Worm (Caenorhabditis elegans) whole organism, L3 larva: Measurements from ENCODE around the gene glb-16.

Experiments used
- R02D3.7 ChIP-seq: fragments of 150-350 bp; optimal IDR thresholded peaks from 2 replicates; lab custom pipeline; 2014; ENCODE audit warnings: missing biosample characterization, missing genetic modification characterization
- ZK546.5 ChIP-seq: sonication (generic microtip); optimal IDR thresholded peaks from 2 replicates; lab custom pipeline; 2017; ENCODE audit warnings: missing biosample characterization, missing genetic modification characterization
- aly-2 ChIP-seq: fragments of 150-350 bp; optimal IDR thresholded peaks from 2 replicates; lab custom pipeline; 2014; ENCODE audit warnings: missing biosample characterization, missing genetic modification characterization
- ama-1 ChIP-seq: fragments of 150-350 bp; optimal IDR thresholded peaks from 2 replicates; lab custom pipeline; 2018
- ceh-16 ChIP-seq: sonication (generic microtip); optimal IDR thresholded peaks from 2 replicates; lab custom pipeline; 2017; ENCODE audit warnings: missing biosample characterization, missing genetic modification characterization
- ceh-28 ChIP-seq: fragments of 150-350 bp; optimal IDR thresholded peaks from 2 replicates; lab custom pipeline; 2014; ENCODE audit warnings: missing biosample characterization, missing genetic modification reagents, missing genetic modification characterization
- ceh-82 ChIP-seq: fragments of 150-350 bp; optimal IDR thresholded peaks from 2 replicates; lab custom pipeline; 2014; ENCODE audit warnings: missing biosample characterization, missing genetic modification characterization
- ceh-9 ChIP-seq: sonication (generic microtip); optimal IDR thresholded peaks from 2 replicates; lab custom pipeline; 2018; ENCODE audit warnings: missing biosample characterization, missing genetic modification characterization
- daf-12 ChIP-seq: fragments of 150-350 bp; optimal IDR thresholded peaks from 2 replicates; lab custom pipeline; 2014; ENCODE audit warnings: missing biosample characterization, missing genetic modification reagents, missing genetic modification characterization
- egl-27 ChIP-seq: sonication (generic microtip); optimal IDR thresholded peaks from 4 replicates; lab custom pipeline; 2017; ENCODE audit warnings: missing biosample characterization, missing genetic modification reagents, missing genetic modification characterization
- egl-5 ChIP-seq: fragments of 150-350 bp; optimal IDR thresholded peaks from 2 replicates; lab custom pipeline; 2017; ENCODE audit warnings: missing biosample characterization, missing genetic modification reagents, missing genetic modification characterization, inconsistent platforms
- elt-1 ChIP-seq: fragments of 150-350 bp; optimal IDR thresholded peaks from 2 replicates; lab custom pipeline; 2014; ENCODE audit warnings: missing biosample characterization, missing genetic modification characterization
- elt-2 ChIP-seq: sonication (generic microtip); optimal IDR thresholded peaks from 2 replicates; lab custom pipeline; 2016; ENCODE audit warnings: missing genetic modification reagents, mild to moderate bottlenecking, missing genetic modification characterization, missing compliant biosample characterization
- elt-3 ChIP-seq, 3 experiments: fragments of 150-350 bp in 1 of 3; sonication (generic microtip) in 2 of 3; optimal IDR thresholded peaks; 2 replicates in 2 of 3; 4 replicates in 1 of 3; lab custom pipeline; 2014 to 2017; ENCODE audit warnings: missing biosample characterization in 3 of 3, missing genetic modification characterization in 3 of 3
- eor-1 ChIP-seq, 2 experiments: fragments of 150-350 bp; optimal IDR thresholded peaks; 2 replicates each; lab custom pipeline; 2014 to 2018; ENCODE audit warnings: missing biosample characterization in 2 of 2, missing genetic modification characterization in 2 of 2
- fkh-10 ChIP-seq: sonication (generic microtip); optimal IDR thresholded peaks from 2 replicates; lab custom pipeline; 2017; ENCODE audit warnings: missing biosample characterization, missing genetic modification reagents, missing genetic modification characterization
- fkh-2 ChIP-seq: fragments of 150-350 bp; optimal IDR thresholded peaks from 2 replicates; lab custom pipeline; 2014; ENCODE audit warnings: missing biosample characterization, missing genetic modification reagents, missing genetic modification characterization
- fos-1 ChIP-seq: fragments of 150-350 bp; optimal IDR thresholded peaks from 2 replicates; lab custom pipeline; 2014; ENCODE audit warnings: missing biosample characterization, missing genetic modification characterization
- hmg-11 ChIP-seq: sonication (generic microtip); optimal IDR thresholded peaks from 2 replicates; lab custom pipeline; 2016; ENCODE audit warnings: missing genetic modification characterization, missing compliant biosample characterization
- jun-1 ChIP-seq: fragments of 150-350 bp; optimal IDR thresholded peaks from 2 replicates; lab custom pipeline; 2014; ENCODE audit warnings: missing biosample characterization, missing genetic modification reagents, missing genetic modification characterization
- lin-15B ChIP-seq: fragments of 150-350 bp; optimal IDR thresholded peaks from 2 replicates; lab custom pipeline; 2014; ENCODE audit warnings: missing biosample characterization, missing genetic modification characterization
- lin-39 ChIP-seq: fragments of 150-350 bp; optimal IDR thresholded peaks from 2 replicates; lab custom pipeline; 2018; ENCODE audit warnings: missing biosample characterization, missing genetic modification reagents, missing genetic modification characterization
- lsy-12 ChIP-seq: sonication (generic microtip); optimal IDR thresholded peaks from 2 replicates; lab custom pipeline; 2016; ENCODE audit warnings: mild to moderate bottlenecking, missing genetic modification characterization, missing compliant biosample characterization
- mdl-1 ChIP-seq: fragments of 150-350 bp; optimal IDR thresholded peaks from 2 replicates; lab custom pipeline; 2014; ENCODE audit warnings: missing biosample characterization, missing genetic modification characterization
- mml-1 ChIP-seq: fragments of 150-350 bp; sonication (generic microtip); optimal IDR thresholded peaks from 3 replicates; lab custom pipeline; 2014; ENCODE audit warnings: missing biosample characterization, missing genetic modification characterization
- nfya-1 ChIP-seq: sonication (generic microtip); optimal IDR thresholded peaks from 2 replicates; lab custom pipeline; 2017; ENCODE audit warnings: missing genetic modification characterization, mild to moderate bottlenecking, missing compliant biosample characterization, antibody characterized with exemption, moderate library complexity; ENCODE audit not compliant: insufficient read depth
- nhr-11 ChIP-seq: fragments of 150-350 bp; optimal IDR thresholded peaks from 2 replicates; lab custom pipeline; 2014; ENCODE audit warnings: missing biosample characterization, missing genetic modification characterization
- nhr-12 ChIP-seq: fragments of 150-350 bp; optimal IDR thresholded peaks from 2 replicates; lab custom pipeline; 2014; ENCODE audit warnings: missing biosample characterization, missing genetic modification characterization
- nhr-23 ChIP-seq: fragments of 150-350 bp; optimal IDR thresholded peaks from 2 replicates; lab custom pipeline; 2014; ENCODE audit warnings: missing biosample characterization, missing genetic modification reagents, missing genetic modification characterization
- nhr-237 ChIP-seq: fragments of 150-350 bp; optimal IDR thresholded peaks from 2 replicates; lab custom pipeline; 2014; ENCODE audit warnings: missing biosample characterization, missing genetic modification characterization
- nhr-25 ChIP-seq: sonication (generic microtip); optimal IDR thresholded peaks from 2 replicates; lab custom pipeline; 2017; ENCODE audit warnings: missing biosample characterization, missing genetic modification characterization
- nhr-28 ChIP-seq: fragments of 150-350 bp; optimal IDR thresholded peaks from 2 replicates; lab custom pipeline; 2014; ENCODE audit warnings: missing biosample characterization, missing genetic modification characterization
- nhr-43 ChIP-seq: sonication (generic microtip); optimal IDR thresholded peaks from 2 replicates; lab custom pipeline; 2016; ENCODE audit warnings: mild to moderate bottlenecking, missing genetic modification characterization, missing compliant biosample characterization; ENCODE audit not compliant: poor library complexity, severe bottlenecking
- nhr-67 ChIP-seq: fragments of 150-350 bp; optimal IDR thresholded peaks from 2 replicates; lab custom pipeline; 2014; ENCODE audit warnings: missing biosample characterization, missing genetic modification characterization
- nhr-76 ChIP-seq: fragments of 150-350 bp; sonication (generic microtip); optimal IDR thresholded peaks from 5 replicates; lab custom pipeline; 2014; ENCODE audit warnings: missing biosample characterization, missing genetic modification characterization
- nhr-77 ChIP-seq: fragments of 150-350 bp; optimal IDR thresholded peaks from 2 replicates; lab custom pipeline; 2014; ENCODE audit warnings: missing biosample characterization, missing genetic modification characterization
- pha-4 ChIP-seq: fragments of 150-350 bp; optimal IDR thresholded peaks from 2 replicates; lab custom pipeline; 2014; ENCODE audit warnings: missing biosample characterization, missing genetic modification reagents, missing genetic modification characterization
- pqm-1 ChIP-seq: fragments of 150-350 bp; optimal IDR thresholded peaks from 2 replicates; lab custom pipeline; 2017; ENCODE audit warnings: missing biosample characterization, missing genetic modification characterization, inconsistent platforms
- sea-2 ChIP-seq: fragments of 150-350 bp; sonication (generic microtip); optimal IDR thresholded peaks from 4 replicates; lab custom pipeline; 2014; ENCODE audit warnings: missing biosample characterization, missing genetic modification reagents, missing genetic modification characterization
- skn-1 ChIP-seq: fragments of 150-350 bp; optimal IDR thresholded peaks from 2 replicates; lab custom pipeline; 2014; ENCODE audit warnings: missing biosample characterization, missing genetic modification characterization
- snpc-4 ChIP-seq: fragments of 150-350 bp; optimal IDR thresholded peaks from 2 replicates; lab custom pipeline; 2014; ENCODE audit warnings: missing biosample characterization, missing genetic modification characterization
- tbx-2 ChIP-seq: sonication (generic microtip); optimal IDR thresholded peaks from 2 replicates; lab custom pipeline; 2016; ENCODE audit warnings: mild to moderate bottlenecking, missing genetic modification characterization, missing compliant biosample characterization
- unc-39 ChIP-seq: sonication (generic microtip); optimal IDR thresholded peaks from 4 replicates; lab custom pipeline; 2017; ENCODE audit warnings: missing biosample characterization, missing genetic modification characterization
- unc-62 ChIP-seq: fragments of 150-350 bp; sonication (generic microtip); optimal IDR thresholded peaks from 4 replicates; lab custom pipeline; 2014; ENCODE audit warnings: missing biosample characterization, missing genetic modification reagents, missing genetic modification characterization
- zag-1 ChIP-seq: fragments of 150-350 bp; optimal IDR thresholded peaks from 2 replicates; lab custom pipeline; 2014; ENCODE audit warnings: missing biosample characterization, missing genetic modification characterization
- ztf-11 ChIP-seq: fragments of 150-350 bp; optimal IDR thresholded peaks from 2 replicates; lab custom pipeline; 2014; ENCODE audit warnings: missing biosample characterization, missing genetic modification characterization
- ztf-4 ChIP-seq: fragments of 150-350 bp; optimal IDR thresholded peaks from 2 replicates; lab custom pipeline; 2014; ENCODE audit warnings: missing biosample characterization, missing genetic modification characterization

Gene glb-16

DNA sequence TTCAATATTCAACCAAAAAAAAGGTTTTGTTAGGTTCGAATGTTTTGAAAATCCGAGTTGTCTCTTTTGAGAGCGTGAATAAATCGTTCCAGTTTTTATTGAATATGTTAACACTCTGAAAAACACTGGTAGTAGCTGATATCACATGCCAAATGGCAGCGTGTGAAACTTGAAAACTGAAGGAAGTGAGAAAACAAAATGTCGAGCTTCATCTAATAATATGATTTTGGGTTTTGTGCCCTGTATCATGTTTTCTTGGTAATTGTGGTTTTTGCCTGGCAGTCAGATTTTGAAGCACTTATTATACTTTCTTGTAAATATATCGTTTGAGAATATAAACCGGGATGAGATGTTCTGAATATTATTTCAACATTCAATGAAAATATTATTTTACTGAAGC, 37.1 kb downstream of the glb-16 start, which contains the start of gene F48E3.6:
TSS of gene F48E3.6 (minus strand) at position 101 of the 400 bp plus-strand sequence.
- no peak for TF ChIP-seq sea-2 (GFP tag; lab: Kevin White, UChicago)
- no peak for TF ChIP-seq fos-1
- TF ChIP-seq elt-2 (tag; lab: Kevin White, UChicago) = no peak
- no peak for TF ChIP-seq ceh-28
- no peak for TF ChIP-seq ztf-11 (tag; lab: Kevin White, UChicago)
- TF ChIP-seq nhr-77 (tag; lab: Kevin White, UChicago) = no peak
- TF ChIP-seq mml-1 (tag; lab: Kevin White, UChicago) = no peak

DNA sequence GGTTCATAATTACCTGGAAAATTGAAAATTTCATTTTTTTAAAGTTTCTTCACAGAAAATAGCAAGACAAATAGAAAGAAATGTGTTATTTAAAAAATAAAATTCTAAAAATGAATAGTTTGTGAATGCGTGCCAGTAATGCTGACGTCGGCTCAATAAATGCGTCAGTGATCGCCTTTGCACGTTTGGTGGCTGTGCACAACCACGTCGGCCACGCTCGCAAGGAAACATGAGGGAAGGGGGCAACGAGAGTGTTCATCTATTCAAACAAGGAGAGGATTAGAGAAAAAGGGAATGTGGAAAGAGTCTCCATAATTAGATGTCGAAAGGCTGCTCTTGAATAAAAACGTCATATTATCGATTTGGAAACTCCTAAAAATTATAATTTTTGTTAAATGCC, 39.0 kb downstream of the glb-16 start, which contains the start of gene uggt-1:
TSS of gene uggt-1 (minus strand) at position 13 of the 400 bp plus-strand sequence.
- TF ChIP-seq nhr-12 (tag; lab: Kevin White, UChicago) (no peak), nhr-11 (tag; lab: Kevin White, UChicago) (peak; percentile 51), ZK546.5 (tag; lab: Kevin White, UChicago) (no peak), ceh-82 (tag; lab: Kevin White, UChicago) (peak; percentile 86), ztf-11 (tag; lab: Kevin White, UChicago) (no peak), nhr-77 (tag; lab: Kevin White, UChicago) (peak; percentile 43), egl-27 (no peak), skn-1 (tag; lab: Kevin White, UChicago) (peak; percentile 72), nhr-67 (tag; lab: Kevin White, UChicago) (no peak), tbx-2 (tag; lab: Kevin White, UChicago) (peak; percentile 83), pha-4 (tag; lab: Kevin White, UChicago) (peak; percentile 92), fos-1 (peak; percentile 60), eor-1 (tag; optimal IDR thresholded peaks at IDR 0.05; lab: Kevin White, UChicago) (no peak), ceh-28 (peak; percentile 92), jun-1 (tag; lab: Kevin White, UChicago) (peak; percentile 39), nhr-25 (peak; percentile 63), mml-1 (tag; lab: Kevin White, UChicago) (no peak), nhr-23 (tag; lab: Kevin White, UChicago) (peak; percentile 91), elt-2 (tag; lab: Kevin White, UChicago) (peak; percentile 81), fkh-10 (GFP tag; lab: Kevin White, UChicago) (peak; percentile 81), ceh-16 (tag; lab: Kevin White, UChicago) (no peak), R02D3.7 (peak; percentile 56), lin-15B (tag; lab: Kevin White, UChicago) (peak; percentile 85), nhr-28 (tag; lab: Kevin White, UChicago) (no peak), nfya-1 (tag; lab: Kevin White, UChicago) (peak; percentile 92), zag-1 (no peak), ama-1 (lab: Kevin White, UChicago) (no peak), nhr-76 (tag; lab: Kevin White, UChicago) (no peak), elt-3 (tag; optimal IDR thresholded peaks at IDR 0.05; lab: Kevin White, UChicago) (no peak), egl-5 (peak; percentile 40), lsy-12 (peak; percentile 80), ztf-4 (tag; lab: Kevin White, UChicago) (no peak), hmg-11 (peak; percentile 87), mdl-1 (tag; lab: Kevin White, UChicago) (peak; percentile 71), ceh-9 (tag; lab: Kevin White, UChicago) (no peak), lin-39 (peak; percentile 90), fkh-2 (no peak), unc-62 (no peak), unc-39 (tag; lab: Kevin White, UChicago) (no peak), sea-2 (GFP tag; lab: Kevin White, UChicago) (no peak), elt-1 (tag; lab: Kevin White, UChicago) (peak; percentile 45), nhr-43 (tag; lab: Kevin White, UChicago) (peak; percentile 74), daf-12 (no peak), aly-2 (tag; lab: Kevin White, UChicago) (no peak), nhr-237 (no peak), pqm-1 (peak; percentile 59), snpc-4 (tag; lab: Kevin White, UChicago) (peak; percentile 93)
